Fruit fly (Drosophila melanogaster): ENCODE data around the gene RpS10a.

RpS10a gene

dm6 chr3R:27656686-27657535 lies 4.4 kb downstream of the RpS10a start, which contains the start of gene tau (continued):
- TF ChIP-seq CG10267 (tag; optimal IDR thresholded peaks at IDR 0.05) (no peak), chn (GFP tag; optimal IDR thresholded peaks at IDR 0.05) (no peak), Lim3 (GFP tag; IDR thresholded peaks at IDR 0.05) (no peak), ATbp (GFP tag; optimal IDR thresholded peaks at IDR 0.05) (no peak), Adf1 (GFP tag; IDR thresholded peaks at IDR 0.05) (no peak), CG10654 (GFP tag; optimal IDR thresholded peaks at IDR 0.05) (no peak), CG30020 (tag; optimal IDR thresholded peaks at IDR 0.05) (no peak), vfl (GFP tag; optimal IDR thresholded peaks at IDR 0.05) (no peak), E2f2 (GFP tag; IDR thresholded peaks at IDR 0.05) (no peak), CkIIα-i1 (GFP tag; IDR thresholded peaks at IDR 0.05) (no peak), hbn (GFP tag; IDR thresholded peaks at IDR 0.05; ENCODE audit: partially characterized antibody) (no peak), E2f1 (GFP tag; IDR thresholded peaks at IDR 0.05) (no peak), CG2678 (tag; optimal IDR thresholded peaks at IDR 0.05) (no peak), CG32532 (GFP tag; IDR thresholded peaks at IDR 0.05) (no peak), CG15479 (GFP tag; optimal IDR thresholded peaks at IDR 0.05) (no peak), CG15601 (tag; optimal IDR thresholded peaks at IDR 0.05) (no peak), CG6175 (GFP tag; IDR thresholded peaks at IDR 0.05) (no peak), bowl (GFP tag; IDR thresholded peaks at IDR 0.05) (no peak), ftz-f1 (GFP tag; optimal IDR thresholded peaks at IDR 0.05) (no peak), crc (GFP tag; optimal IDR thresholded peaks at IDR 0.05) (no peak), Oaz (GFP tag; IDR thresholded peaks at IDR 0.05) (no peak), CG12744 (GFP tag; optimal IDR thresholded peaks at IDR 0.05) (no peak), CG5180 (GFP tag; optimal IDR thresholded peaks at IDR 0.05) (no peak), D19B (GFP tag; optimal IDR thresholded peaks at IDR 0.05) (peak; percentile 79), CG4820 (GFP tag; optimal IDR thresholded peaks at IDR 0.05) (no peak), salm (tag; optimal IDR thresholded peaks at IDR 0.05) (no peak), Pdp1 (GFP tag; optimal IDR thresholded peaks at IDR 0.05) (peak in 1 of 2 experiments; percentile 78), sob (GFP tag; IDR thresholded peaks at IDR 0.05) (peak; percentile 60; the same call in 1 of the 2 replicates), gsb (GFP tag; IDR thresholded peaks at IDR 0.05) (no peak), Bteb2 (GFP tag; optimal IDR thresholded peaks at IDR 0.05) (no peak), CG12236 (GFP tag; optimal IDR thresholded peaks at IDR 0.05) (no peak), dimm (GFP tag; IDR thresholded peaks at IDR 0.05) (no peak), NK7.1 (GFP tag; optimal IDR thresholded peaks at IDR 0.05) (no peak), zen2 (GFP tag; IDR thresholded peaks at IDR 0.05; ENCODE audit: partially characterized antibody) (no peak), CG6254 (GFP tag; optimal IDR thresholded peaks at IDR 0.05) (no peak), lilli (GFP tag; optimal IDR thresholded peaks at IDR 0.05) (peak; percentile 8), al (GFP tag; IDR thresholded peaks at IDR 0.05) (no peak), peb (GFP tag; IDR thresholded peaks at IDR 0.05) (no peak), CG31388 (GFP tag; optimal IDR thresholded peaks at IDR 0.05) (no peak), Bgb (GFP tag; IDR thresholded peaks at IDR 0.05; ENCODE audit: partially characterized antibody) (peak; percentile 20; the same call in 1 of the 2 replicates), Sin3A (optimal IDR thresholded peaks at IDR 0.05) (no peak), jumu (GFP tag; optimal IDR thresholded peaks at IDR 0.05) (no peak), cato (GFP tag; optimal IDR thresholded peaks at IDR 0.05; ENCODE audit: borderline replicate concordance) (no peak), usp (GFP tag; optimal IDR thresholded peaks at IDR 0.05) (no peak), HHEX (GFP tag; optimal IDR thresholded peaks at IDR 0.05) (no peak), Dfd (GFP tag; optimal IDR thresholded peaks at IDR 0.05) (no peak), zen (tag; optimal IDR thresholded peaks at IDR 0.05) (no peak), CG9817 (tag; optimal IDR thresholded peaks at IDR 0.05) (no peak), Trl (optimal IDR thresholded peaks at IDR 0.05) (peak in 1 of 2 experiments; percentile 6), Trl (GFP tag; optimal IDR thresholded peaks at IDR 0.05) (no peak), Lhr (GFP tag; optimal IDR thresholded peaks at IDR 0.05) (no peak)
